Worm (Caenorhabditis elegans) whole organism, early embryonic: ENCODE measurements around the gene F15D4.5.

ENCODE experiments used
- ama-1 ChIP-seq: fragments of 150-350 bp; optimal IDR thresholded peaks from 2 replicates; lab custom pipeline; 2014
- flt-1 ChIP-seq: fragments of 200-800 bp; sonication (Bioruptor generic); IDR thresholded peaks from 2 replicates; pipeline ENCODE4 v1.3.6; 2022; ENCODE audit warnings: missing genetic modification characterization, missing compliant biosample characterization
- hmg-4 ChIP-seq: fragments of 200-800 bp; sonication (Bioruptor generic); optimal IDR thresholded peaks from 2 replicates; lab custom pipeline; 2018; ENCODE audit warnings: mild to moderate bottlenecking, missing genetic modification characterization, missing compliant biosample characterization

- TF ChIP-seq hmg-4 (no peak), flt-1 (GFP tag; lab: Robert Waterston, UW) (no peak), ama-1 (lab: Kevin White, UChicago) (no peak)
These were observed 33.5 kb downstream of the F15D4.5 start for ce11 chrII:13278716-13279115.
